Fruit fly (Drosophila melanogaster) whole organism, pupa: Measurements from ENCODE around the gene mEFTs.

Source experiments
- CG9948 ChIP-seq: fragments of 200-800 bp; sonication (Bioruptor generic); optimal IDR thresholded peaks from 2 replicates; lab custom pipeline; 2018; ENCODE audit warnings: missing biosample characterization, mild to moderate bottlenecking, missing genetic modification characterization, moderate library complexity
- Snoo ChIP-seq: fragments of 200-800 bp; sonication (Bioruptor generic); optimal IDR thresholded peaks from 3 replicates; lab custom pipeline; 2017; ENCODE audit warnings: missing biosample characterization, mild to moderate bottlenecking, missing genetic modification characterization, inconsistent platforms

DNA sequence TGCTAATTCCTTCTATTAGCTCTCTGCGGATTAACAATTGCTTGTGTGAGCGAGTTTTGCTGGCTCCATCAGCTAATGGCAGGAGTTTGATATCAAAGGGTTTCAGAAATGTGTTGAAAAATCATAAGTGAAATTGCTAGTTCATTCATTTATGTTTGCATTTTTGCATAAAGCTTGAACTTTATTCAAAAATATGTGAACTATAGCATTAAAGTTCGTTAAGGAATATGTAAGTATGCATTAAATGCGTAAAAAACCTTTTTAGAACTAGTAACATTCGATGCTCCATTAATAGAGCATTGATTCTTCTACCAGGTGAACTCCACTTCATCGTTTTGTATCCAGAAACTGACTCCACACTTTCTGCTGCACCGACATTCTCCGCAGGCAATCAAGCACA lies 8.2 kb downstream of the mEFTs start:
- TF ChIP-seq Snoo (tag; lab: Kevin White, UChicago), result no peak
- TF ChIP-seq CG9948 (tag; lab: Kevin White, UChicago), result no peak
